Fruit fly (Drosophila melanogaster): ENCODE data around the gene CG14313.
A peak's percentile ranks its signal among the peaks of the same experiment; 100 is the strongest.

- no peak for TF ChIP-seq cnc (optimal IDR thresholded peaks at IDR 0.05)
- TF ChIP-seq CG1620 (GFP tag; optimal IDR thresholded peaks at IDR 0.05), result no peak
- TF ChIP-seq CG14711 (tag; optimal IDR thresholded peaks at IDR 0.05), result no peak
- no peak for TF ChIP-seq toe (GFP tag; optimal IDR thresholded peaks at IDR 0.05)
- no peak for TF ChIP-seq kay (GFP tag; ENCODE audit: borderline replicate concordance)
- peak; percentile 40 for TF ChIP-seq CG12768 (GFP tag; optimal IDR thresholded peaks at IDR 0.05)
- no peak for TF ChIP-seq CG5204 (GFP tag; optimal IDR thresholded peaks at IDR 0.05)
- TF ChIP-seq pad (GFP tag; optimal IDR thresholded peaks at IDR 0.05), result no peak
- no peak for TF ChIP-seq CG33017 (tag; optimal IDR thresholded peaks at IDR 0.05)
- TF ChIP-seq Hr96 (GFP tag; optimal IDR thresholded peaks at IDR 0.05), result no peak
- no peak for TF ChIP-seq ovo (GFP tag; optimal IDR thresholded peaks at IDR 0.05)
These were observed 37.0 kb upstream of the CG14313 start for dm6 chr3R:18228713-18229222.
